Fruit fly (Drosophila melanogaster): ENCODE measurements around the gene CG14304.

Gene CG14304

dm6 chr3R:18669812-18670211 lies 48.7 kb upstream of the CG14304 start (continued):
- TF ChIP-seq dysf (GFP tag; IDR thresholded peaks at IDR 0.05) (peak; percentile 48; the same call in 1 of the 3 replicates), CG11560 (tag; IDR thresholded peaks at IDR 0.05) (no peak), CG14050 (GFP tag; IDR thresholded peaks at IDR 0.05) (no peak), Mrtf (GFP tag; IDR thresholded peaks at IDR 0.05) (no peak), grn (GFP tag; optimal IDR thresholded peaks at IDR 0.05) (no peak), CG14441 (GFP tag; IDR thresholded peaks at IDR 0.05) (no peak), pros (GFP tag; optimal IDR thresholded peaks at IDR 0.05) (no peak), Dip3 (GFP tag; optimal IDR thresholded peaks at IDR 0.05) (no peak), slbo (GFP tag; IDR thresholded peaks at IDR 0.05) (peak; percentile 48), CG2129 (GFP tag; IDR thresholded peaks at IDR 0.05; ENCODE audit: partially characterized antibody) (no peak), CG8478 (optimal IDR thresholded peaks at IDR 0.05) (no peak), NK7.1 (GFP tag; optimal IDR thresholded peaks at IDR 0.05) (no peak), CG5245 (GFP tag; optimal IDR thresholded peaks at IDR 0.05) (no peak), NC2α (GFP tag; optimal IDR thresholded peaks at IDR 0.05) (no peak), Eip74EF (GFP tag; optimal IDR thresholded peaks at IDR 0.05) (no peak), CG15601 (tag; optimal IDR thresholded peaks at IDR 0.05) (no peak), pb (GFP tag; optimal IDR thresholded peaks at IDR 0.05) (no peak), CG7372 (GFP tag; IDR thresholded peaks at IDR 0.05) (no peak), jigr1 (GFP tag; IDR thresholded peaks at IDR 0.05) (no peak), ara (GFP tag; IDR thresholded peaks at IDR 0.05) (no peak), CG12769 (tag; optimal IDR thresholded peaks at IDR 0.05) (peak; percentile 37), ham (GFP tag; IDR thresholded peaks at IDR 0.05) (no peak), CG6791 (GFP tag; IDR thresholded peaks at IDR 0.05; ENCODE audit: partially characterized antibody) (no peak), CG17359 (tag; optimal IDR thresholded peaks at IDR 0.05) (peak; percentile 6), Nf-YC (tag; optimal IDR thresholded peaks at IDR 0.05) (no peak), E2f2 (GFP tag; IDR thresholded peaks at IDR 0.05) (no peak), cwo (GFP tag; optimal IDR thresholded peaks at IDR 0.05) (no peak), TFAM (GFP tag; optimal IDR thresholded peaks at IDR 0.05) (no peak), dimm (GFP tag; IDR thresholded peaks at IDR 0.05) (no peak), CG33557 (GFP tag; optimal IDR thresholded peaks at IDR 0.05) (no peak), Gsc (GFP tag; IDR thresholded peaks at IDR 0.05) (no peak), CG11085 (GFP tag; IDR thresholded peaks at IDR 0.05) (no peak), Usf (GFP tag; optimal IDR thresholded peaks at IDR 0.05) (no peak), B-H2 (GFP tag; optimal IDR thresholded peaks at IDR 0.05) (no peak), CG18599 (GFP tag; optimal IDR thresholded peaks at IDR 0.05) (no peak), CG8089 (GFP tag; optimal IDR thresholded peaks at IDR 0.05) (no peak), fd96Cb (tag; optimal IDR thresholded peaks at IDR 0.05) (peak; percentile 22), Asciz (GFP tag; optimal IDR thresholded peaks at IDR 0.05) (no peak), pzg (GFP tag; optimal IDR thresholded peaks at IDR 0.05) (no peak), CG31441 (GFP tag; IDR thresholded peaks at IDR 0.05) (no peak), gro (GFP tag; optimal IDR thresholded peaks at IDR 0.05) (no peak), CG7271 (tag; optimal IDR thresholded peaks at IDR 0.05) (no peak), tna (GFP tag; IDR thresholded peaks at IDR 0.05; ENCODE audit: partially characterized antibody) (no peak), caup (GFP tag; optimal IDR thresholded peaks at IDR 0.05; ENCODE audit: severe bottlenecking) (no peak), CG2199 (GFP tag; IDR thresholded peaks at IDR 0.05) (no peak), gsb-n (tag; optimal IDR thresholded peaks at IDR 0.05) (no peak), CG3065 (GFP tag; optimal IDR thresholded peaks at IDR 0.05) (no peak), z (GFP tag; IDR thresholded peaks at IDR 0.05) (no peak), cato (GFP tag; optimal IDR thresholded peaks at IDR 0.05; ENCODE audit: borderline replicate concordance) (no peak), repo (GFP tag; optimal IDR thresholded peaks at IDR 0.05) (no peak), B-H1 (GFP tag; IDR thresholded peaks at IDR 0.05) (no peak), zf30C (GFP tag; optimal IDR thresholded peaks at IDR 0.05) (no peak)
